Fruit fly (Drosophila melanogaster) whole organism, pupa: Measurements from ENCODE around the gene alphaTub85E.

ENCODE experiments used
- CG10348 ChIP-seq: fragments of 200-800 bp; sonication (Bioruptor generic); IDR thresholded peaks from 2 replicates; pipeline ENCODE4 v1.3.6; 2022; ENCODE audit warnings: missing biosample characterization, missing genetic modification characterization
- CG12605 ChIP-seq: fragments of 200-800 bp; sonication (Bioruptor generic); IDR thresholded peaks from 2 replicates; pipeline ENCODE4 v1.3.6; 2022; ENCODE audit warnings: missing biosample characterization, missing genetic modification characterization
- CG13204 ChIP-seq: fragments of 200-800 bp; sonication (Bioruptor generic); optimal IDR thresholded peaks from 2 replicates; lab custom pipeline; 2018; ENCODE audit warnings: missing biosample characterization, mild to moderate bottlenecking, missing genetic modification characterization, moderate library complexity
- CG14655 ChIP-seq: fragments of 200-800 bp; sonication (Bioruptor generic); optimal IDR thresholded peaks from 3 replicates; lab custom pipeline; 2017; ENCODE audit warnings: mild to moderate bottlenecking, missing biosample characterization, missing genetic modification reagents, missing genetic modification characterization
- CG15710 ChIP-seq: fragments of 200-800 bp; sonication (Bioruptor generic); optimal IDR thresholded peaks from 2 replicates; lab custom pipeline; 2018; ENCODE audit warnings: missing biosample characterization, mild to moderate bottlenecking, missing genetic modification characterization, moderate library complexity
- CG17806 ChIP-seq: fragments of 200-800 bp; sonication (Bioruptor generic); optimal IDR thresholded peaks from 2 replicates; lab custom pipeline; 2018; ENCODE audit warnings: missing biosample characterization, mild to moderate bottlenecking, missing genetic modification characterization, moderate library complexity
- CG32121 ChIP-seq: fragments of 200-800 bp; sonication (Bioruptor generic); IDR thresholded peaks from 2 replicates; pipeline ENCODE4 v1.3.6; 2022; ENCODE audit warnings: missing biosample characterization, missing genetic modification characterization
- CG34367 ChIP-seq: fragments of 200-800 bp; sonication (Bioruptor generic); optimal IDR thresholded peaks from 2 replicates; lab custom pipeline; 2018; ENCODE audit warnings: missing biosample characterization, mild to moderate bottlenecking, missing genetic modification characterization
- CG4496 ChIP-seq: fragments of 200-800 bp; sonication (Bioruptor generic); IDR thresholded peaks from 3 replicates; pipeline ENCODE4 v1.3.6; 2022; ENCODE audit warnings: missing biosample characterization, missing genetic modification characterization
- CG8159 ChIP-seq: fragments of 200-800 bp; sonication (Bioruptor generic); optimal IDR thresholded peaks from 3 replicates; lab custom pipeline; 2018; ENCODE audit warnings: missing biosample characterization, mild to moderate bottlenecking, missing genetic modification characterization, moderate library complexity
- CG8301 ChIP-seq: fragments of 200-800 bp; sonication (Bioruptor generic); optimal IDR thresholded peaks from 2 replicates; lab custom pipeline; 2018; ENCODE audit warnings: missing biosample characterization, mild to moderate bottlenecking, missing genetic modification characterization
- CG9948 ChIP-seq: fragments of 200-800 bp; sonication (Bioruptor generic); optimal IDR thresholded peaks from 2 replicates; lab custom pipeline; 2018; ENCODE audit warnings: missing biosample characterization, mild to moderate bottlenecking, missing genetic modification characterization, moderate library complexity
- D1 ChIP-seq: fragments of 200-800 bp; sonication (Bioruptor generic); optimal IDR thresholded peaks from 2 replicates; lab custom pipeline; 2018; ENCODE audit warnings: missing biosample characterization, mild to moderate bottlenecking, missing genetic modification characterization, moderate library complexity
- EcR ChIP-seq: fragments of 200-800 bp; sonication (Bioruptor generic); optimal IDR thresholded peaks from 3 replicates; lab custom pipeline; 2019; ENCODE audit warnings: missing biosample characterization, missing genetic modification characterization, mild to moderate bottlenecking, moderate library complexity, missing genetic modification reagents
- Ets98B ChIP-seq: fragments of 200-800 bp; sonication (Bioruptor generic); IDR thresholded peaks from 2 replicates; pipeline ENCODE4 v1.3.6; 2022; ENCODE audit warnings: missing biosample characterization, missing genetic modification characterization
- Pif1A ChIP-seq: fragments of 200-800 bp; sonication (Bioruptor generic); optimal IDR thresholded peaks from 3 replicates; lab custom pipeline; 2016; ENCODE audit warnings: missing biosample characterization, missing genetic modification characterization
- Pif1B ChIP-seq: fragments of 200-800 bp; sonication (Bioruptor generic); optimal IDR thresholded peaks from 3 replicates; lab custom pipeline; 2016; ENCODE audit warnings: missing biosample characterization, missing genetic modification characterization
- Snoo ChIP-seq: fragments of 200-800 bp; sonication (Bioruptor generic); optimal IDR thresholded peaks from 3 replicates; lab custom pipeline; 2017; ENCODE audit warnings: missing biosample characterization, mild to moderate bottlenecking, missing genetic modification characterization, inconsistent platforms
- fd96Ca ChIP-seq: fragments of 200-800 bp; sonication (Bioruptor generic); IDR thresholded peaks from 3 replicates; pipeline ENCODE4 v1.3.6; 2022; ENCODE audit warnings: missing biosample characterization, missing genetic modification characterization
- gl ChIP-seq: fragments of 200-800 bp; sonication (Bioruptor generic); optimal IDR thresholded peaks from 2 replicates; lab custom pipeline; 2018; ENCODE audit warnings: missing biosample characterization, mild to moderate bottlenecking, missing genetic modification characterization
- rn ChIP-seq: fragments of 200-800 bp; sonication (Bioruptor generic); IDR thresholded peaks from 2 replicates; pipeline ENCODE4 v1.3.6; 2022; ENCODE audit warnings: missing biosample characterization, missing genetic modification characterization

alphaTub85E gene

DNA sequence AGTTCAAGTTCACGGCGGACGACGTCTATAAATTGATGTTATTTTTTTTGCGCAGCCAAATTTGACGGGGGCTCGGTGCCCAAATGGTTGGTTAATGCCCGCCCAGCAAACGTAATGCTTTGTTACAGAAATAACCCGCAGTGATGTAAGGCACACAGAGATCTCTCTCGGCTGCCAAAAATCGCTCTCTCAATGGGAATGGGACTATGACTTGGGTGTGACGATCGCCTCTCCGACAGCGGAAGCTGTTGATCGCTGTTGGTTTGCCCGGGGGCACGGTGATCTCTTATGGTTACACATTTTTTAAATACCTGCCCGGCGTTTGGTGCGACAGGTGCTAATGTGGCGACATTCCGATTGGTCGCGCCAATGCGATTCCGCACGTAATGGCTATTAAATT is 37.1 kb upstream of the alphaTub85E start:
- no peak for TF ChIP-seq CG13204 (GFP tag; lab: Kevin White, UChicago)
- no peak for TF ChIP-seq EcR (GFP tag; lab: Kevin White, UChicago)
- TF ChIP-seq Ets98B: no peak
- peak; percentile 46; the same call in 1 of the 2 replicates for TF ChIP-seq CG32121

DNA sequence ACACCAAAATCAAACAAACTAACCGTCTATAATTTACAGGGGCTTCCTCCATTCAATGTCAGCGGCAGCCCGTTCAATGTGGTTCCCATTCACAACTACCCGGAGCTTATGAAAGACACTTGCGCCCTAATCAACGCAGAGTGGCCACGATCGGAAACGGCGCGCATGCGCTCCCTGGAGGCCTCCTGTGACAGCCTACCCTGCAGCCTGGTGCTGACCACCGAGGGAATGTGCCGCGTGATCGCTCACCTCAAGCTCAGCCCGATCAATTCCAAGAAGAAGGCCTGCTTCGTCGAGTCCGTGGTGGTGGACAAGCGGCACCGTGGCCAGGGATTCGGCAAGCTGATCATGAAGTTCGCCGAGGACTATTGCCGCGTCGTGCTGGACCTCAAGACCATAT is 35.8 kb upstream of the alphaTub85E start, which contains the start of gene MED6:
Gene MED6 (minus strand): TSS at position 101 of the 400 bp plus-strand sequence.
- no peak for TF ChIP-seq CG13204 (GFP tag; lab: Kevin White, UChicago)
- no peak for TF ChIP-seq rn
- no peak for TF ChIP-seq CG17806 (tag; lab: Kevin White, UChicago)
- TF ChIP-seq Pif1A (GFP tag; lab: Kevin White, UChicago): no peak
- no peak for TF ChIP-seq CG12605 (GFP tag; lab: Robert Waterston, UW)
- TF ChIP-seq EcR (GFP tag; lab: Kevin White, UChicago): no peak
- no peak for TF ChIP-seq CG8159
- no peak for TF ChIP-seq Snoo (tag; lab: Kevin White, UChicago)
- TF ChIP-seq CG32121: no peak
- no peak for TF ChIP-seq CG34367 (tag; lab: Kevin White, UChicago)
- no peak for TF ChIP-seq Pif1B (GFP tag; lab: Kevin White, UChicago)
- no peak for TF ChIP-seq CG9948
- TF ChIP-seq D1 (tag; lab: Kevin White, UChicago): no peak

DNA sequence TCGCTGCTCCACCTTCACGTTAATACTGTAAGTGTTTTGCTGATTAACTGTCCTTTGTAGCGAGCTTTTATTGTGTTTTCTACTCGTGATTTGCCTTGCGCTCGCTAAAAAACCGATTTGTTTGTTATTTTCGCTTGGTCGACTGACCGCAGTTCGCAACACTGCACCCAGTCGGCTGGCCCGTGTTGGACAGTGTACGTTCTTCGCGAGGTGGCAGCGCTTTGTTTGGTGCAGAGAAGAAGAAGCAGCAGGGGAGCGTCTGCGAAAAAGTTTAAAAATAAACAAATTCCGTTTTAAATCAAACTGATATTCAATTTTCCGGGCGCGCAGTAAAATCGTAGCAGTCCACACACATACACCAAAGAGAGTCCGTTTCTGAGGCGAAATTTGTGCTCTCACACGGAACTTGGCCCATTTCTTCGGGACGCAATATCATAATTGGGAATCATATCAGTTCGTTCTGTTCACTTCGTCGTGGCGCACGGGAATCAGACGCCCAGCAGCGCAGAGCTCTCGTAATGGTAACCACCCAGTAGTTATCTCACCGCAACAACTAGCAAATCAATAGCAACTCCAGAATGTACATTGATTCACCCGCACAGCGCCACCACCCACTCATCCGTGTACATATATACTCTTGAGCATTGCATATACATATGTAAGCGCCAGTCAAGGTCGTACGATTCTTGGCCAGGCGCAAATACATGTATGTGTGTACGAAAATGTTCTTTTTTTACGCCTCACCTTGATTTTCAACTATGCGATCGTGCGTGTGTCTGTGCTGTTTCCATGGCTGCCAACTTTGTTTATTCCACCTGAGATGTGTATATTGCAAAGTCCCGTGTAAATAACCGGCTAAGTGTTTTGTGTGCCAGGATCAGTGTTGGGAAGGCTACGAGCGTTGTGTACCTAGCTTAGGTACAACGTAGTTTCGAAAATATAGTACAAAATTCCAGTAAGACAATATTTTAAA is 34.9 kb upstream of the alphaTub85E start, which contains the start of gene Naa80:
Gene Naa80 (plus strand): TSS at position 215 of the 973 bp plus-strand sequence.
- TF ChIP-seq Ets98B (peak; percentile 52), fd96Ca (0 out of 3 replicates have a peak, but pooled peaks have one; percentile 39), CG10348 (no peak), CG32121 (no peak), CG13204 (GFP tag; lab: Kevin White, UChicago) (no peak), CG8301 (peak; percentile 32), Pif1B (GFP tag; lab: Kevin White, UChicago) (no peak), Snoo (tag; lab: Kevin White, UChicago) (peak; percentile 44), CG12605 (GFP tag; lab: Robert Waterston, UW) (no peak), Pif1A (GFP tag; lab: Kevin White, UChicago) (peak; percentile 80), D1 (tag; lab: Kevin White, UChicago) (no peak), CG4496 (peak; percentile 37; the same call in 1 of the 3 replicates), gl (tag; lab: Kevin White, UChicago) (peak; percentile 62), CG9948 (no peak), CG17806 (tag; lab: Kevin White, UChicago) (peak; percentile 8), CG8159 (peak; percentile 15), CG15710 (tag; lab: Kevin White, UChicago) (peak; percentile 41), rn (peak; percentile 48; the same call in 1 of the 2 replicates), CG14655 (GFP tag; lab: Kevin White, UChicago) (no peak), CG34367 (tag; lab: Kevin White, UChicago) (peak; percentile 57), EcR (GFP tag; lab: Kevin White, UChicago) (peak; percentile 79)

DNA sequence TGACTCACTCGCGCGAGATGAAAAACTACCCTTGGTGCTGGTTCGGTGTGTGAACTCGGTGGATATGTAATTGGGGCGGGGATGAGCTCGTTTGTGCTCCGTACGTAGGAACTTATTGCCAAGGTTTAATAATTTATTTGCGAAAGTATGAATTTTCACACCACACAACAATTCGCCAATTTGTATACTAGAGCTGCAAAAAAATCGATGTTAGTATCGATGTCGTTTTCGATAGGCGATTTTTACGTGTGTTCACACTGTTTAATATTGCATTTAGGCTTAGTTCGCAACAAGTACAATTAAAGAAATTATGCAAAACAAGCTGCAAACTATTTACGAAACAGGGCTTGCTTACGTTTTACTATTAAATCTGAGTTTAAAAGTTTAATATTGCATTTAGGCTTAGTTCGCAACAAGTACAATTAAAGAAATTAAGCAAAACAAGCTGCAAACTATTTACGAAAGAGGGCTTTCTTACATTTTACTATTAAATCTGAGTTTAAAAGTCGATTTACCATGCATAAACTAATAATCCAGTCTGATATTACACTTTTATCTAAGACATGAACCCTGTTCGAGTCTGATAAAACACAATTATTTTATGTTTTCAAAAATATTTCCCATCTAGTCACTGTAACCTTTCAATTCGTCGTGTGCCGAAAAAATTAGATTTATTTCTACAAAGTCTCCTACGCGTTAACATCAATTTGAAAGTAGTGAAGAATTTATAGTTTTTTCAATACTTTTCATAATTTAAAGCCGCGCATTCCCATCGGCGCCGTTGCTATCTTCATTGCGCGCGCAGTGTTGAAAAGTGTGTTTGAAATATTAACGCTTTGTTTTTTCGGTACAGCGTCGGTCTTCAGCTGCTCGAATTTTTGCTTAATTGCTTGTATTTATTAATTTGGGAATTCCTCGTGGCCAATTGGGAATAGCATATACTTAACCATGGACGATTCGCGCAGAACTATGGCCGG is 30.2 kb upstream of the alphaTub85E start, which contains the start of the genes Snap24 and CG8478:
Gene Snap24 (minus strand): TSS at position 196 of the 977 bp plus-strand sequence.
Gene CG8478 (plus strand): TSS at position 696 of the 977 bp plus-strand sequence.
- TF ChIP-seq CG13204 (GFP tag; lab: Kevin White, UChicago): no peak
- TF ChIP-seq Ets98B: no peak
- TF ChIP-seq Snoo (tag; lab: Kevin White, UChicago): peak; percentile 12
- TF ChIP-seq CG32121: no peak
- TF ChIP-seq CG10348: no peak
- TF ChIP-seq CG9948: peak; percentile 28
- TF ChIP-seq CG8301: no peak
- no peak for TF ChIP-seq CG34367 (tag; lab: Kevin White, UChicago)

DNA sequence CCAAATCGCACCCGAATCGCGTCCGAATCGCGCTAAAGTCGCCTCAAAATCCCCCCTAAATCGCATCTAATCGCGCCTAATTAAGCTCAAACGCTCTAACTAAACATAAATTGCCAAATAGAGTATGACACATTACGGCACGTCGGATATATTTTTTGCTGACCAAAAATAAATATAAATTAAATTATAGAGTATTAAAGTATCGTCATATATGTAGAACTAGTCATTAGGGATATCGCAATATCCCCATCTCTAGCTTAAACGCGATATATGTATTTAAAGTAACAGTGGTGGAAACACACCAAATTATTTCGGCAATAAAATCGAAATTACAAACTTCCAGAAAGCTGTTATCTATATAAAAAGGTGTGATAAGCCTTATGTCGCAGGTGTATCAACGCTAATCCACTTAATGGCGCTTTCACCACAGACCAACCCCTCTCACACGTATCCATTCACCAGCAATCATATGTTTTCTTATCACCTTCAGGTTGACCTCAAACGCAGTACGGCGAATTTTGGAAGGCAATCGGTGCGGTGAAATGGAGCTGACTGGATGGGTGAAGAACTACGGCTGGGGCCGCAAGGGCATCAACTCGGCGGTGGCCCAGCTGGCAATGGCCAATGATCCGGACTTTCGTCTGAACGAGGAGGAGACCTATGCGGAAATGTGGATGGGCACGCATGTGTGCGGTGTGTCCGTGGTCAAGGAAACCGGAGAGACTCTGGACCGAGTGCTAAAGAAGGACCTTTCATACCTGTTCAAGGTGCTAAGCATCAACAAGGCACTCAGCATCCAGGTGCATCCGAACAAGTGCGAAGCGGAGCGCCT is 26.5 kb upstream of the alphaTub85E start, which contains the start of gene Mpi:
Gene Mpi (plus strand): TSS at position 263 of the 832 bp plus-strand sequence.
- TF ChIP-seq CG4496: peak; percentile 35; the same call in 1 of the 3 replicates
- no peak for TF ChIP-seq CG8159
- TF ChIP-seq CG8301: no peak
- peak; percentile 18 for TF ChIP-seq CG17806 (tag; lab: Kevin White, UChicago)
- TF ChIP-seq Ets98B: no peak
- peak; percentile 33 for TF ChIP-seq Snoo (tag; lab: Kevin White, UChicago)
- peak; percentile 64 for TF ChIP-seq EcR (GFP tag; lab: Kevin White, UChicago)
